Fruit fly (Drosophila melanogaster) whole organism, prepupa: ENCODE measurements around the gene mldr.

Experiments used
- Blimp-1 ChIP-seq: fragments of 200-800 bp; sonication (Bioruptor generic); optimal IDR thresholded peaks from 3 replicates; lab custom pipeline; 2017; ENCODE audit warnings: missing biosample characterization, missing genetic modification characterization, mild to moderate bottlenecking, moderate library complexity, missing genetic modification reagents
- CG10631 ChIP-seq: fragments of 200-800 bp; sonication (Bioruptor generic); optimal IDR thresholded peaks from 2 replicates; lab custom pipeline; 2016; ENCODE audit warnings: missing biosample characterization, missing genetic modification characterization
- CG10669 ChIP-seq: fragments of 200-800 bp; sonication (Bioruptor generic); optimal IDR thresholded peaks from 3 replicates; lab custom pipeline; 2018; ENCODE audit warnings: missing biosample characterization, mild to moderate bottlenecking, missing genetic modification characterization, moderate library complexity
- CG11294 ChIP-seq: fragments of 200-800 bp; sonication (Bioruptor generic); IDR thresholded peaks from 2 replicates; pipeline ENCODE4 v1.3.6; 2022; ENCODE audit warnings: missing biosample characterization, missing genetic modification characterization
- CG11902 ChIP-seq: fragments of 200-800 bp; sonication (Bioruptor generic); optimal IDR thresholded peaks from 3 replicates; lab custom pipeline; 2016; ENCODE audit warnings: missing biosample characterization, missing genetic modification characterization
- CG15336 ChIP-seq: fragments of 200-800 bp; sonication (Bioruptor generic); IDR thresholded peaks from 2 replicates; pipeline ENCODE4 v1.3.6; 2022; ENCODE audit warnings: missing biosample characterization, missing genetic modification characterization
- CG1621 ChIP-seq: fragments of 200-800 bp; sonication (Bioruptor generic); optimal IDR thresholded peaks from 3 replicates; lab custom pipeline; 2018; ENCODE audit warnings: missing biosample characterization, mild to moderate bottlenecking, missing genetic modification characterization
- CG3032 ChIP-seq: fragments of 200-800 bp; optimal IDR thresholded peaks from 2 replicates; lab custom pipeline; 2019; ENCODE audit warnings: missing biosample characterization, mild to moderate bottlenecking, missing genetic modification characterization, moderate library complexity
- CG31627 ChIP-seq: fragments of 200-800 bp; sonication (Bioruptor generic); optimal IDR thresholded peaks from 3 replicates; lab custom pipeline; 2016; ENCODE audit warnings: missing biosample characterization, missing genetic modification characterization
- CG32006 ChIP-seq: fragments of 200-800 bp; sonication (Bioruptor generic); optimal IDR thresholded peaks from 3 replicates; lab custom pipeline; 2017; ENCODE audit warnings: missing biosample characterization, mild to moderate bottlenecking, missing genetic modification characterization
- CG34406 ChIP-seq: fragments of 200-800 bp; sonication (Bioruptor generic); optimal IDR thresholded peaks from 3 replicates; lab custom pipeline; 2016; ENCODE audit warnings: missing biosample characterization, missing genetic modification characterization
- CG3919 ChIP-seq: fragments of 200-800 bp; sonication (Bioruptor generic); optimal IDR thresholded peaks from 3 replicates; lab custom pipeline; 2016; ENCODE audit warnings: missing biosample characterization, missing genetic modification characterization
- CG4318 ChIP-seq: fragments of 200-800 bp; sonication (Bioruptor generic); optimal IDR thresholded peaks from 3 replicates; lab custom pipeline; 2017; ENCODE audit warnings: missing biosample characterization, mild to moderate bottlenecking, missing genetic modification characterization
- CG6163 ChIP-seq: fragments of 200-800 bp; sonication (Bioruptor generic); IDR thresholded peaks from 3 replicates; pipeline ENCODE4 v1.3.6; 2022; ENCODE audit warnings: missing biosample characterization, missing genetic modification characterization
- CG6276 ChIP-seq: fragments of 200-800 bp; sonication (Bioruptor generic); optimal IDR thresholded peaks from 2 replicates; lab custom pipeline; 2017; ENCODE audit warnings: missing biosample characterization, mild to moderate bottlenecking, missing genetic modification characterization
- CG6792 ChIP-seq: fragments of 200-800 bp; sonication (Bioruptor generic); optimal IDR thresholded peaks from 3 replicates; lab custom pipeline; 2016; ENCODE audit warnings: missing biosample characterization, missing genetic modification characterization
- CG6808 ChIP-seq: fragments of 200-800 bp; sonication (Bioruptor generic); optimal IDR thresholded peaks from 3 replicates; lab custom pipeline; 2017; ENCODE audit warnings: missing biosample characterization, missing genetic modification characterization, mild to moderate bottlenecking, moderate library complexity, missing genetic modification reagents
- CG6854 ChIP-seq: fragments of 200-800 bp; sonication (Bioruptor generic); optimal IDR thresholded peaks from 2 replicates; lab custom pipeline; 2017; ENCODE audit warnings: missing biosample characterization, mild to moderate bottlenecking, missing genetic modification characterization
- CG7368 ChIP-seq: fragments of 200-800 bp; sonication (Bioruptor generic); optimal IDR thresholded peaks from 3 replicates; lab custom pipeline; 2016; ENCODE audit warnings: missing biosample characterization, missing genetic modification characterization
- CG8119 ChIP-seq: fragments of 200-800 bp; sonication (Bioruptor generic); IDR thresholded peaks from 3 replicates; pipeline ENCODE4 v1.3.6; 2022; ENCODE audit warnings: missing biosample characterization, missing genetic modification characterization
- CG8319 ChIP-seq: fragments of 200-800 bp; sonication (Bioruptor generic); optimal IDR thresholded peaks from 3 replicates; lab custom pipeline; 2016; ENCODE audit warnings: missing biosample characterization, missing genetic modification characterization
- CG9139 ChIP-seq: fragments of 200-800 bp; sonication (Bioruptor generic); optimal IDR thresholded peaks from 3 replicates; lab custom pipeline; 2017; ENCODE audit warnings: missing biosample characterization, mild to moderate bottlenecking, missing genetic modification characterization
- Eip75B ChIP-seq: fragments of 200-800 bp; sonication (Bioruptor generic); optimal IDR thresholded peaks from 3 replicates; lab custom pipeline; 2016; ENCODE audit warnings: missing biosample characterization, missing genetic modification characterization
- Eip78C ChIP-seq: fragments of 200-800 bp; sonication (Bioruptor generic); peaks from one replicate; lab custom pipeline; 2016; ENCODE audit warnings: missing biosample characterization, missing genetic modification characterization
- Eip93F ChIP-seq: fragments of 200-800 bp; sonication (Bioruptor generic); optimal IDR thresholded peaks from 2 replicates; lab custom pipeline; 2016; ENCODE audit warnings: missing biosample characterization, mild to moderate bottlenecking, missing genetic modification characterization
- Ets96B ChIP-seq: fragments of 200-800 bp; optimal IDR thresholded peaks from 2 replicates; lab custom pipeline; 2019; ENCODE audit warnings: missing biosample characterization, mild to moderate bottlenecking, missing genetic modification characterization, moderate library complexity
- Gug ChIP-seq: fragments of 200-800 bp; sonication (Bioruptor generic); IDR thresholded peaks from 2 replicates; pipeline ENCODE4 v1.3.6; 2022; ENCODE audit warnings: missing biosample characterization, missing genetic modification characterization
- Hr38 ChIP-seq: sonication (Bioruptor generic); optimal IDR thresholded peaks from 2 replicates; lab custom pipeline; 2016; ENCODE audit warnings: missing biosample characterization, missing genetic modification characterization
- Hr39 ChIP-seq: fragments of 200-800 bp; sonication (Bioruptor generic); optimal IDR thresholded peaks from 2 replicates; lab custom pipeline; 2016; ENCODE audit warnings: missing biosample characterization, missing genetic modification characterization
- Hr4 ChIP-seq: fragments of 200-800 bp; sonication (Bioruptor generic); optimal IDR thresholded peaks from 3 replicates; lab custom pipeline; 2016; ENCODE audit warnings: missing biosample characterization, missing genetic modification characterization
- Met ChIP-seq: fragments of 200-800 bp; sonication (Bioruptor generic); optimal IDR thresholded peaks from 3 replicates; lab custom pipeline; 2016; ENCODE audit warnings: missing biosample characterization, missing genetic modification characterization
- OdsH ChIP-seq: fragments of 200-800 bp; sonication (Bioruptor generic); optimal IDR thresholded peaks from 3 replicates; lab custom pipeline; 2016; ENCODE audit warnings: missing biosample characterization, missing genetic modification characterization
- Smox ChIP-seq: fragments of 200-800 bp; sonication (Bioruptor generic); optimal IDR thresholded peaks from 3 replicates; lab custom pipeline; 2016; ENCODE audit warnings: missing biosample characterization, missing genetic modification characterization
- Sox102F ChIP-seq: fragments of 200-800 bp; sonication (Bioruptor generic); optimal IDR thresholded peaks from 2 replicates; lab custom pipeline; 2016; ENCODE audit warnings: missing biosample characterization, mild to moderate bottlenecking, missing genetic modification characterization
- Sox14 ChIP-seq: fragments of 200-800 bp; sonication (Bioruptor generic); optimal IDR thresholded peaks from 3 replicates; lab custom pipeline; 2016; ENCODE audit warnings: missing biosample characterization, missing genetic modification characterization
- Sox15 ChIP-seq: fragments of 200-800 bp; sonication (Bioruptor generic); optimal IDR thresholded peaks from 3 replicates; lab custom pipeline; 2016; ENCODE audit warnings: missing biosample characterization, missing genetic modification characterization
- achi ChIP-seq: fragments of 200-800 bp; sonication (Bioruptor generic); optimal IDR thresholded peaks from 3 replicates; lab custom pipeline; 2016; ENCODE audit warnings: missing biosample characterization, missing genetic modification characterization
- acj6 ChIP-seq: fragments of 200-800 bp; sonication (Bioruptor generic); optimal IDR thresholded peaks from 3 replicates; lab custom pipeline; 2016; ENCODE audit warnings: missing biosample characterization, missing genetic modification characterization
- cyc ChIP-seq: fragments of 200-800 bp; sonication (Bioruptor generic); optimal IDR thresholded peaks from 3 replicates; lab custom pipeline; 2016; ENCODE audit warnings: missing biosample characterization, missing genetic modification characterization
- dac ChIP-seq: fragments of 200-800 bp; sonication (Bioruptor generic); optimal IDR thresholded peaks from 2 replicates; lab custom pipeline; 2017; ENCODE audit warnings: missing biosample characterization, mild to moderate bottlenecking, missing genetic modification characterization
- dsx ChIP-seq: fragments of 200-800 bp; optimal IDR thresholded peaks from 3 replicates; lab custom pipeline; 2019; ENCODE audit warnings: missing biosample characterization, mild to moderate bottlenecking, missing genetic modification characterization, moderate library complexity; ENCODE audit not compliant: poor library complexity, severe bottlenecking
- esn ChIP-seq: fragments of 200-800 bp; sonication (Bioruptor generic); optimal IDR thresholded peaks from 2 replicates; lab custom pipeline; 2016; ENCODE audit warnings: missing biosample characterization, mild to moderate bottlenecking, missing genetic modification characterization, moderate library complexity
- fd59A ChIP-seq: fragments of 200-800 bp; sonication (Bioruptor generic); optimal IDR thresholded peaks from 2 replicates; lab custom pipeline; 2017; ENCODE audit warnings: missing biosample characterization, mild to moderate bottlenecking, missing genetic modification characterization, missing genetic modification reagents
- fd85E ChIP-seq: fragments of 200-800 bp; sonication (Bioruptor generic); optimal IDR thresholded peaks from 3 replicates; lab custom pipeline; 2016; ENCODE audit warnings: missing biosample characterization, missing genetic modification characterization
- fkh ChIP-seq: fragments of 200-800 bp; sonication (Bioruptor generic); optimal IDR thresholded peaks from 3 replicates; lab custom pipeline; 2017; ENCODE audit warnings: missing biosample characterization, mild to moderate bottlenecking, missing genetic modification characterization, moderate library complexity
- lz ChIP-seq: fragments of 200-800 bp; sonication (Bioruptor generic); optimal IDR thresholded peaks from 3 replicates; lab custom pipeline; 2016; ENCODE audit warnings: missing biosample characterization, missing genetic modification characterization
- net ChIP-seq: fragments of 200-800 bp; sonication (Bioruptor generic); optimal IDR thresholded peaks from 3 replicates; lab custom pipeline; 2016; ENCODE audit warnings: missing biosample characterization, missing genetic modification characterization
- pdm3 ChIP-seq: fragments of 200-800 bp; sonication (Bioruptor generic); optimal IDR thresholded peaks from 3 replicates; lab custom pipeline; 2016; ENCODE audit warnings: missing biosample characterization, missing genetic modification characterization
- salr ChIP-seq, 2 experiments: fragments of 200-800 bp; sonication (Bioruptor generic); optimal IDR thresholded peaks; 3 replicates each; lab custom pipeline; 2016 to 2018; ENCODE audit warnings: missing biosample characterization in 2 of 2, missing genetic modification characterization in 2 of 2, mild to moderate bottlenecking in 1 of 2
- spab ChIP-seq: fragments of 200-800 bp; sonication (Bioruptor generic); optimal IDR thresholded peaks from 2 replicates; lab custom pipeline; 2017; ENCODE audit warnings: missing biosample characterization, mild to moderate bottlenecking, missing genetic modification characterization, missing genetic modification reagents
- topi ChIP-seq: fragments of 200-800 bp; sonication (Bioruptor generic); optimal IDR thresholded peaks from 3 replicates; lab custom pipeline; 2016; ENCODE audit warnings: missing biosample characterization, missing genetic modification characterization
- vri ChIP-seq: fragments of 200-800 bp; sonication (Bioruptor generic); optimal IDR thresholded peaks from 3 replicates; lab custom pipeline; 2016; ENCODE audit warnings: missing biosample characterization, mild to moderate bottlenecking, missing genetic modification characterization

Gene mldr

dm6 chrX:6339970-6340548, 49.0 kb downstream of the mldr start:
- TF ChIP-seq Hr4 (GFP tag; lab: Kevin White, UChicago) (peak; percentile 66), CG6163 (GFP tag; lab: Robert Waterston, UW) (peak; percentile 86), acj6 (peak; percentile 48), esn (GFP tag; lab: Kevin White, UChicago) (no peak), CG10631 (GFP tag; lab: Kevin White, UChicago) (peak; percentile 50), CG15336 (peak; percentile 80), pdm3 (GFP tag; lab: Kevin White, UChicago) (peak; percentile 59), CG6792 (GFP tag; lab: Kevin White, UChicago) (no peak), CG9139 (GFP tag; lab: Kevin White, UChicago) (peak; percentile 58), Smox (GFP tag; lab: Kevin White, UChicago) (no peak), CG6276 (GFP tag; lab: Kevin White, UChicago) (peak; percentile 3), CG4318 (GFP tag; lab: Kevin White, UChicago) (peak; percentile 42), Eip78C (GFP tag; lab: Kevin White, UChicago) (peak; percentile 87), CG10669 (GFP tag; lab: Kevin White, UChicago) (peak; percentile 82), Met (GFP tag; lab: Kevin White, UChicago) (no peak), OdsH (peak; percentile 45), Hr39 (GFP tag; lab: Kevin White, UChicago) (no peak), lz (GFP tag; lab: Kevin White, UChicago) (no peak), cyc (GFP tag; lab: Kevin White, UChicago) (no peak), CG11294 (GFP tag; lab: Robert Waterston, UW) (peak; percentile 70; the same call in 1 of the 2 replicates), CG31627 (GFP tag; lab: Kevin White, UChicago) (no peak), CG3919 (GFP tag; lab: Kevin White, UChicago) (peak; percentile 45), CG3032 (tag; lab: Kevin White, UChicago) (peak; percentile 85), Eip75B (peak; percentile 52), CG8319 (GFP tag; lab: Kevin White, UChicago) (no peak), Eip93F (GFP tag; lab: Kevin White, UChicago) (no peak), Ets96B (tag; lab: Kevin White, UChicago) (peak; percentile 87), Sox14 (GFP tag; lab: Kevin White, UChicago) (peak; percentile 27), spab (GFP tag; lab: Kevin White, UChicago) (peak; percentile 47), dsx (GFP tag; lab: Kevin White, UChicago) (peak; percentile 81), fkh (GFP tag; lab: Kevin White, UChicago) (no peak), Blimp-1 (GFP tag; lab: Kevin White, UChicago) (peak; percentile 81), CG32006 (GFP tag; lab: Kevin White, UChicago) (peak; percentile 69), dac (GFP tag; lab: Kevin White, UChicago) (peak; percentile 50), topi (peak; percentile 2), fd85E (GFP tag; lab: Kevin White, UChicago) (no peak), CG11902 (GFP tag; lab: Kevin White, UChicago) (no peak), Gug (GFP tag; lab: Robert Waterston, UW) (peak; percentile 73), net (peak; percentile 19), CG1621 (tag; lab: Kevin White, UChicago) (peak; percentile 79), salr (GFP tag; optimal IDR thresholded peaks at IDR 0.05; lab: Kevin White, UChicago) (peak in 1 of 2 experiments; percentile 76), CG7368 (GFP tag; lab: Kevin White, UChicago) (peak; percentile 49), Hr38 (GFP tag; lab: Kevin White, UChicago) (no peak), Sox15 (GFP tag; lab: Kevin White, UChicago) (no peak), Sox102F (GFP tag; lab: Kevin White, UChicago) (no peak), achi (peak; percentile 39), CG6808 (GFP tag; lab: Kevin White, UChicago) (peak; percentile 31), CG6854 (GFP tag; lab: Kevin White, UChicago) (no peak), CG34406 (peak; percentile 8), vri (GFP tag; lab: Kevin White, UChicago) (no peak), fd59A (GFP tag; lab: Kevin White, UChicago) (peak; percentile 75), CG8119 (GFP tag; lab: Robert Waterston, UW) (peak; percentile 69; the same call in 2 of the 3 replicates)
